Fruit fly (Drosophila melanogaster) whole organism, wandering third instar larva: ENCODE measurements around the gene CG43732.
A peak's percentile ranks its signal among the peaks of the same experiment; 100 is the strongest.

Experiments used
- Abd-B ChIP-seq: fragments of >200 bp; optimal IDR thresholded peaks from 2 replicates; lab custom pipeline; 2017; ENCODE audit warnings: missing biosample characterization, missing genetic modification characterization
- CG9705 ChIP-seq: fragments of 200-800 bp; sonication (Bioruptor generic); optimal IDR thresholded peaks from 2 replicates; lab custom pipeline; 2018; ENCODE audit warnings: missing biosample characterization, mild to moderate bottlenecking, missing genetic modification characterization
- Dfd ChIP-seq: fragments of >200 bp; optimal IDR thresholded peaks from 2 replicates; lab custom pipeline; 2017; ENCODE audit warnings: missing biosample characterization, missing genetic modification characterization
- Dif ChIP-seq: fragments of 200-275, 200-300 bp; sonication (Bioruptor generic); optimal IDR thresholded peaks from 2 replicates; lab custom pipeline; 2018; ENCODE audit warnings: missing biosample characterization, missing genetic modification characterization; ENCODE audit not compliant: partially characterized antibody
- GATAd ChIP-seq: sonication (Bioruptor generic); optimal IDR thresholded peaks from 2 replicates; lab custom pipeline; 2016; ENCODE audit warnings: missing biosample characterization, missing genetic modification characterization
- HLH106 ChIP-seq: fragments of 200-800 bp; optimal IDR thresholded peaks from 3 replicates; lab custom pipeline; 2019; ENCODE audit warnings: missing biosample characterization, mild to moderate bottlenecking, missing genetic modification characterization, moderate library complexity
- Hnf4 ChIP-seq: fragments of 200-800 bp; sonication (Bioruptor generic); optimal IDR thresholded peaks from 2 replicates; lab custom pipeline; 2016; ENCODE audit warnings: missing biosample characterization, mild to moderate bottlenecking, missing genetic modification characterization
- Hr83 ChIP-seq: fragments of 200-300 bp; sonication (Bioruptor generic); optimal IDR thresholded peaks from 2 replicates; lab custom pipeline; 2016; ENCODE audit warnings: missing biosample characterization, mild to moderate bottlenecking, missing genetic modification characterization, moderate library complexity; ENCODE audit not compliant: poor library complexity, severe bottlenecking
- Jra ChIP-seq: sonication (Bioruptor generic); optimal IDR thresholded peaks from 2 replicates; lab custom pipeline; 2016; ENCODE audit warnings: missing biosample characterization, missing genetic modification characterization
- Myc ChIP-seq: fragments of >200 bp; optimal IDR thresholded peaks from 2 replicates; lab custom pipeline; 2017
- N ChIP-seq: fragments of >200 bp; optimal IDR thresholded peaks from 2 replicates; lab custom pipeline; 2018; ENCODE audit warnings: missing biosample characterization, missing external identifiers, missing genetic modification characterization
- OdsH ChIP-seq: fragments of 200-800 bp; sonication (Bioruptor generic); optimal IDR thresholded peaks from 2 replicates; lab custom pipeline; 2016; ENCODE audit warnings: missing biosample characterization, mild to moderate bottlenecking, missing genetic modification characterization
- Rel ChIP-seq, 2 experiments: fragments of 200-800 bp; sonication (Bioruptor generic) in 1 of 2; optimal IDR thresholded peaks; 2 replicates in 1 of 2; 3 replicates in 1 of 2; lab custom pipeline; 2016 to 2019; ENCODE audit warnings: mild to moderate bottlenecking in 2 of 2, missing biosample characterization in 2 of 2, missing genetic modification characterization in 2 of 2, moderate library complexity in 1 of 2
- Vsx2 ChIP-seq: fragments of 200-300, 225-300 bp; sonication (Bioruptor generic); optimal IDR thresholded peaks from 2 replicates; lab custom pipeline; 2018; ENCODE audit warnings: missing biosample characterization, missing genetic modification characterization; ENCODE audit not compliant: partially characterized antibody
- br ChIP-seq: fragments of 200-800 bp; sonication (Bioruptor generic); optimal IDR thresholded peaks from 2 replicates; lab custom pipeline; 2016; ENCODE audit warnings: missing biosample characterization, missing genetic modification characterization
- brk ChIP-seq: fragments of 200-800 bp; sonication (Bioruptor generic); optimal IDR thresholded peaks from 2 replicates; lab custom pipeline; 2016; ENCODE audit warnings: missing biosample characterization, mild to moderate bottlenecking, missing genetic modification characterization
- dl ChIP-seq, 2 experiments: fragments of 175-275, 200-275 bp in 1 of 2; fragments of 200-275 bp in 1 of 2; sonication (Bioruptor generic); optimal IDR thresholded peaks; lab custom pipeline; 2018; ENCODE audit warnings: mild to moderate bottlenecking in 2 of 2, missing biosample characterization in 2 of 2, missing genetic modification characterization in 2 of 2, moderate library complexity in 2 of 2; ENCODE audit not compliant: partially characterized antibody in 2 of 2, insufficient read depth in 1 of 2
- dmrt93B ChIP-seq: fragments of 200-800 bp; sonication (Bioruptor generic); optimal IDR thresholded peaks from 2 replicates; lab custom pipeline; 2018; ENCODE audit warnings: missing biosample characterization, mild to moderate bottlenecking, missing genetic modification characterization
- dsf ChIP-seq: sonication (Bioruptor generic); optimal IDR thresholded peaks from 2 replicates; lab custom pipeline; 2016; ENCODE audit warnings: missing biosample characterization, missing genetic modification characterization, borderline replicate concordance
- ey ChIP-seq: fragments of 200-800 bp; sonication (Bioruptor generic); optimal IDR thresholded peaks from 2 replicates; lab custom pipeline; 2016; ENCODE audit warnings: missing biosample characterization, missing genetic modification characterization
- foxo ChIP-seq, 2 experiments: fragments of 200-800 bp; sonication (Bioruptor generic); optimal IDR thresholded peaks; 2 replicates in 1 of 2; 3 replicates in 1 of 2; lab custom pipeline; 2016 to 2017; ENCODE audit warnings: missing biosample characterization in 2 of 2, missing genetic modification characterization in 2 of 2
- fru ChIP-seq: fragments of 200-800 bp; sonication (Bioruptor generic); optimal IDR thresholded peaks from 3 replicates; lab custom pipeline; 2016; ENCODE audit warnings: missing biosample characterization, mild to moderate bottlenecking, missing genetic modification characterization
- h ChIP-seq: fragments of 200-800 bp; sonication (Bioruptor generic); optimal IDR thresholded peaks from 3 replicates; lab custom pipeline; 2016; ENCODE audit warnings: missing biosample characterization, mild to moderate bottlenecking, missing genetic modification characterization
- jim ChIP-seq: fragments of 175-275, 200-325 bp; sonication (Bioruptor generic); optimal IDR thresholded peaks from 2 replicates; lab custom pipeline; 2016; ENCODE audit warnings: missing biosample characterization, mild to moderate bottlenecking, missing genetic modification characterization
- psq ChIP-seq: fragments of 200-800 bp; sonication (Bioruptor generic); optimal IDR thresholded peaks from 3 replicates; lab custom pipeline; 2017; ENCODE audit warnings: missing biosample characterization, mild to moderate bottlenecking, missing genetic modification characterization, moderate library complexity
- rgr ChIP-seq: fragments of 200-800 bp; sonication (Bioruptor generic); optimal IDR thresholded peaks from 3 replicates; lab custom pipeline; 2016; ENCODE audit warnings: missing biosample characterization, mild to moderate bottlenecking, missing genetic modification characterization
- sage ChIP-seq: fragments of 200-800 bp; sonication (Bioruptor generic); optimal IDR thresholded peaks from 2 replicates; lab custom pipeline; 2016; ENCODE audit warnings: missing biosample characterization, mild to moderate bottlenecking, missing genetic modification characterization
- sv ChIP-seq: fragments of 200-800 bp; sonication (Bioruptor generic); optimal IDR thresholded peaks from 3 replicates; lab custom pipeline; 2016; ENCODE audit warnings: missing biosample characterization, missing genetic modification characterization
- tai ChIP-seq: sonication (Bioruptor generic); optimal IDR thresholded peaks from 2 replicates; lab custom pipeline; 2016; ENCODE audit warnings: missing biosample characterization, missing genetic modification characterization
- usp ChIP-seq: fragments of >200 bp; optimal IDR thresholded peaks from 2 replicates; lab custom pipeline; 2017; ENCODE audit warnings: missing biosample characterization, missing genetic modification characterization
- woc ChIP-seq: sonication (Bioruptor generic); optimal IDR thresholded peaks from 2 replicates; lab custom pipeline; 2016; ENCODE audit warnings: missing biosample characterization, mild to moderate bottlenecking, missing genetic modification characterization

The CG43732 gene

dm6 chr3R:18999906-19000451, 50.0 kb downstream of the CG43732 start:
- TF ChIP-seq HLH106 (tag; lab: Kevin White, UChicago), result no peak
- no peak for TF ChIP-seq Dif (GFP tag; lab: Kevin White, UChicago)
- no peak for TF ChIP-seq Myc (lab: Kevin White, UChicago)
- TF ChIP-seq rgr (GFP tag; lab: Kevin White, UChicago), result no peak
- no peak for TF ChIP-seq br (GFP tag; lab: Kevin White, UChicago)
- no peak for TF ChIP-seq OdsH (GFP tag; lab: Kevin White, UChicago)
- no peak for TF ChIP-seq tai (GFP tag; lab: Kevin White, UChicago)
- TF ChIP-seq sv, result no peak
- no peak for TF ChIP-seq h
- TF ChIP-seq fru (GFP tag; lab: Kevin White, UChicago), result no peak
- no peak for TF ChIP-seq Jra (GFP tag; lab: Kevin White, UChicago)
- no peak for TF ChIP-seq sage (GFP tag; lab: Kevin White, UChicago)
- no peak for TF ChIP-seq Abd-B
- no peak for TF ChIP-seq GATAd
- TF ChIP-seq foxo (GFP tag; optimal IDR thresholded peaks at IDR 0.05; lab: Kevin White, UChicago), result no peak
- TF ChIP-seq dmrt93B, result no peak
- TF ChIP-seq woc, result no peak
- TF ChIP-seq Vsx2 (GFP tag; lab: Kevin White, UChicago), result no peak
- no peak for TF ChIP-seq Dfd
- TF ChIP-seq N, result no peak

- no peak for TF ChIP-seq Jra (GFP tag; lab: Kevin White, UChicago)
- TF ChIP-seq sv, result no peak
- TF ChIP-seq OdsH (GFP tag; lab: Kevin White, UChicago), result no peak
- TF ChIP-seq GATAd, result no peak
- TF ChIP-seq rgr (GFP tag; lab: Kevin White, UChicago), result no peak
- no peak for TF ChIP-seq usp
- TF ChIP-seq HLH106 (tag; lab: Kevin White, UChicago), result no peak
- TF ChIP-seq Hr83 (GFP tag; lab: Kevin White, UChicago), result no peak
- no peak for TF ChIP-seq sage (GFP tag; lab: Kevin White, UChicago)
- TF ChIP-seq Dfd, result no peak
- no peak for TF ChIP-seq Abd-B
- no peak for TF ChIP-seq brk (GFP tag; lab: Kevin White, UChicago)
- TF ChIP-seq Dif (GFP tag; lab: Kevin White, UChicago), result no peak
- TF ChIP-seq dsf (GFP tag; lab: Kevin White, UChicago), result no peak
- TF ChIP-seq psq (GFP tag; lab: Kevin White, UChicago), result no peak
- TF ChIP-seq Hnf4, result no peak
- TF ChIP-seq woc, result no peak
- TF ChIP-seq Rel (GFP tag; optimal IDR thresholded peaks at IDR 0.05; lab: Kevin White, UChicago), result no peak
- TF ChIP-seq Rel (tag; optimal IDR thresholded peaks at IDR 0.05; lab: Kevin White, UChicago), result no peak
Observed at dm6 chr3R:19001701-19002100, 51.7 kb downstream of the CG43732 start.

- TF ChIP-seq br (GFP tag; lab: Kevin White, UChicago) (no peak), Hr83 (GFP tag; lab: Kevin White, UChicago) (no peak), Dif (GFP tag; lab: Kevin White, UChicago) (no peak), jim (GFP tag; lab: Kevin White, UChicago) (no peak), dsf (GFP tag; lab: Kevin White, UChicago) (no peak), OdsH (GFP tag; lab: Kevin White, UChicago) (no peak), Dfd (no peak), rgr (GFP tag; lab: Kevin White, UChicago) (no peak)
- TF ChIP-seq, all 38 proteins: peak for 0
Observed at dm6 chr3R:19010923-19011322, 60.9 kb downstream of the CG43732 start.

dm6 chr3R:19011885-19012284, 61.9 kb downstream of the CG43732 start:
- TF ChIP-seq Myc (lab: Kevin White, UChicago) (peak; percentile 47), Hnf4 (no peak)

- TF ChIP-seq sv (no peak), tai (GFP tag; lab: Kevin White, UChicago) (no peak), rgr (GFP tag; lab: Kevin White, UChicago) (no peak), dl (GFP tag; optimal IDR thresholded peaks at IDR 0.05; lab: Kevin White, UChicago; ENCODE audit: insufficient read depth in 1 of 2, partially characterized antibody in 2 of 2) (no peak), brk (GFP tag; lab: Kevin White, UChicago) (no peak), ey (GFP tag; lab: Kevin White, UChicago) (no peak), psq (GFP tag; lab: Kevin White, UChicago) (no peak), sage (GFP tag; lab: Kevin White, UChicago) (no peak), h (no peak), CG9705 (GFP tag; lab: Kevin White, UChicago) (no peak)
Observed at dm6 chr3R:19014027-19014426, 64.0 kb downstream of the CG43732 start.
